Fruit fly (Drosophila melanogaster): ENCODE results near the gene inc.

DNA sequence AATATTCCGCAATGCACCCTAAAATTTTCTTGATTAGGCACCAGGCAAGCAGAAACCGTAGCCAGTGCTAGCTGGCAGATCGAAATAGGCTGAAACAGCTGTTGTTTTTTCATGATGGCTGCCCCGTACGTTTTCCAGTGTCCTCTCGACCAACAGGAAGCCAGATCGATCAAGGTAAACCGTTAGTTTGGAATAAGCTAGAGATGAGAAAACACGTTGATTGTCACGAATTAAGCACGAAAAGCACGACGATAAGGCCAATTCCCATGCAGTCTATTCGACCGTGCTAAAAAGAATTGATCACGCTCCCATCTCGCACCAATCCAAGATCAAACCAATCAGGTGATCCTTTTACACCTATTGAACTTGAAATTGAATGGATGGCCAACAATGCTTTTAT, 28.4 kb upstream of the inc start:
- TF ChIP-seq pad (GFP tag; optimal IDR thresholded peaks at IDR 0.05) = no peak
- TF ChIP-seq CG11617 (GFP tag; optimal IDR thresholded peaks at IDR 0.05) = no peak
- TF ChIP-seq CG7045 (GFP tag; optimal IDR thresholded peaks at IDR 0.05) = no peak
- TF ChIP-seq kay (GFP tag; ENCODE audit: borderline replicate concordance) = no peak
- no peak for TF ChIP-seq bab1 (GFP tag; optimal IDR thresholded peaks at IDR 0.05)
